Worm (Caenorhabditis elegans) whole organism, L3 larva: ENCODE results near the gene daf-31.

Experiments
- fos-1 ChIP-seq: fragments of 150-350 bp; optimal IDR thresholded peaks from 2 replicates; lab custom pipeline; 2014; ENCODE audit warnings: missing biosample characterization, missing genetic modification characterization
- lin-39 ChIP-seq: fragments of 150-350 bp; optimal IDR thresholded peaks from 2 replicates; lab custom pipeline; 2018; ENCODE audit warnings: missing biosample characterization, missing genetic modification reagents, missing genetic modification characterization
- nhr-11 ChIP-seq: fragments of 150-350 bp; optimal IDR thresholded peaks from 2 replicates; lab custom pipeline; 2014; ENCODE audit warnings: missing biosample characterization, missing genetic modification characterization
- nhr-12 ChIP-seq: fragments of 150-350 bp; optimal IDR thresholded peaks from 2 replicates; lab custom pipeline; 2014; ENCODE audit warnings: missing biosample characterization, missing genetic modification characterization
- nhr-28 ChIP-seq: fragments of 150-350 bp; optimal IDR thresholded peaks from 2 replicates; lab custom pipeline; 2014; ENCODE audit warnings: missing biosample characterization, missing genetic modification characterization
- ztf-11 ChIP-seq: fragments of 150-350 bp; optimal IDR thresholded peaks from 2 replicates; lab custom pipeline; 2014; ENCODE audit warnings: missing biosample characterization, missing genetic modification characterization
- ztf-4 ChIP-seq: fragments of 150-350 bp; optimal IDR thresholded peaks from 2 replicates; lab custom pipeline; 2014; ENCODE audit warnings: missing biosample characterization, missing genetic modification characterization

- TF ChIP-seq fos-1 (tag; lab: Kevin White, UChicago) (no peak), nhr-28 (tag; lab: Kevin White, UChicago) (no peak), ztf-4 (no peak), nhr-11 (tag; lab: Kevin White, UChicago) (no peak), ztf-11 (tag; lab: Kevin White, UChicago) (no peak), lin-39 (no peak), nhr-12 (tag; lab: Kevin White, UChicago) (no peak)
These were observed 29.0 kb upstream of the daf-31 start, which contains the start of gene vit-6 for ce11 chrIV:8260848-8261638.
